Fruit fly (Drosophila melanogaster) whole organism, embryonic: ENCODE results near the gene eIF2Bepsilon.
A peak's percentile ranks its signal among the peaks of the same experiment; 100 is the strongest.

Experiments used
- CG12236 ChIP-seq: fragments of 200-800 bp; sonication (Bioruptor generic); optimal IDR thresholded peaks from 2 replicates; lab custom pipeline; 2016; ENCODE audit warnings: missing biosample characterization, missing genetic modification characterization
- CG1603 ChIP-seq: fragments of 200-800 bp; sonication (Bioruptor generic); optimal IDR thresholded peaks from 2 replicates; lab custom pipeline; 2019; ENCODE audit warnings: missing biosample characterization, mild to moderate bottlenecking, missing genetic modification characterization, moderate library complexity
- CG1647 ChIP-seq: fragments of 200-800 bp; sonication (Bioruptor generic); optimal IDR thresholded peaks from 3 replicates; lab custom pipeline; 2016; ENCODE audit warnings: missing biosample characterization, missing genetic modification characterization
- CG16863 ChIP-seq: fragments of 200-800 bp; sonication (Bioruptor generic); optimal IDR thresholded peaks from 3 replicates; lab custom pipeline; 2016; ENCODE audit warnings: missing biosample characterization, missing genetic modification characterization
- CG17186 ChIP-seq: fragments of 200-800 bp; sonication (Bioruptor generic); optimal IDR thresholded peaks from 3 replicates; lab custom pipeline; 2017; ENCODE audit warnings: missing biosample characterization, missing genetic modification reagents, missing genetic modification characterization
- CG17829 ChIP-seq: fragments of 200-800 bp; optimal IDR thresholded peaks from 2 replicates; lab custom pipeline; 2019; ENCODE audit warnings: missing biosample characterization, mild to moderate bottlenecking, missing genetic modification characterization, moderate library complexity
- CG31365 ChIP-seq: fragments of 200-800 bp; sonication (Bioruptor generic); optimal IDR thresholded peaks from 2 replicates; lab custom pipeline; 2018; ENCODE audit warnings: missing biosample characterization, mild to moderate bottlenecking, missing genetic modification characterization
- CG5953 ChIP-seq: fragments of 200-800 bp; sonication (Bioruptor generic); IDR thresholded peaks from 2 replicates; pipeline ENCODE4 v1.3.6; 2022; ENCODE audit warnings: missing biosample characterization, missing genetic modification characterization
- CG6654 ChIP-seq: fragments of 200-800 bp; sonication (Bioruptor generic); optimal IDR thresholded peaks from 2 replicates; lab custom pipeline; 2017; ENCODE audit warnings: missing biosample characterization, mild to moderate bottlenecking, missing genetic modification characterization
- CG7556 ChIP-seq: fragments of 200-800 bp; sonication (Bioruptor generic); optimal IDR thresholded peaks from 2 replicates; lab custom pipeline; 2017; ENCODE audit warnings: missing biosample characterization, mild to moderate bottlenecking, missing genetic modification characterization
- CG7928 ChIP-seq: fragments of 200-800 bp; sonication (Bioruptor generic); optimal IDR thresholded peaks from 2 replicates; lab custom pipeline; 2017; ENCODE audit warnings: missing biosample characterization, mild to moderate bottlenecking, missing genetic modification characterization
- CG7987 ChIP-seq: fragments of 200-800 bp; sonication (Bioruptor generic); optimal IDR thresholded peaks from 2 replicates; lab custom pipeline; 2018; ENCODE audit warnings: missing biosample characterization, mild to moderate bottlenecking, missing genetic modification characterization, moderate library complexity
- D ChIP-seq, 2 experiments: fragments of 200-800 bp in 1 of 2; fragments of >200 bp in 1 of 2; sonication (Bioruptor generic) in 1 of 2; optimal IDR thresholded peaks; 2 replicates in 1 of 2; 3 replicates in 1 of 2; lab custom pipeline; 2017; ENCODE audit warnings: mild to moderate bottlenecking in 1 of 2, missing biosample characterization in 1 of 2, missing genetic modification characterization in 1 of 2, missing genetic modification reagents in 1 of 2
- Dip2 ChIP-seq: fragments of 200-800 bp; sonication (Bioruptor generic); IDR thresholded peaks from 2 replicates; pipeline ENCODE4 v1.3.6; 2022; ENCODE audit warnings: missing biosample characterization, missing genetic modification characterization
- Doc3 ChIP-seq: fragments of 200-800 bp; sonication (Bioruptor generic); IDR thresholded peaks from 3 replicates; pipeline ENCODE4 v1.3.6; 2022; ENCODE audit warnings: missing biosample characterization, missing genetic modification characterization; ENCODE audit not compliant: partially characterized antibody
- Eip74EF ChIP-seq, 2 experiments: fragments of 200-800 bp in 1 of 2; fragments of >200 bp in 1 of 2; sonication (Bioruptor generic) in 1 of 2; optimal IDR thresholded peaks; 2 replicates each; lab custom pipeline; 2017 to 2019; ENCODE audit warnings: missing biosample characterization in 2 of 2, missing genetic modification characterization in 2 of 2, mild to moderate bottlenecking in 1 of 2, moderate library complexity in 1 of 2
- Fer1 ChIP-seq: fragments of 200-800 bp; sonication (Bioruptor generic); optimal IDR thresholded peaks from 2 replicates; lab custom pipeline; 2017; ENCODE audit warnings: missing biosample characterization, mild to moderate bottlenecking, missing genetic modification characterization
- Gsc ChIP-seq: fragments of 200-800 bp; sonication (Bioruptor generic); IDR thresholded peaks from 2 replicates; pipeline ENCODE4 v1.3.6; 2022; ENCODE audit warnings: missing biosample characterization, missing genetic modification characterization
- HLHmδ ChIP-seq: fragments of 200-800 bp; sonication (Bioruptor generic); optimal IDR thresholded peaks from 2 replicates; lab custom pipeline; 2018; ENCODE audit warnings: missing biosample characterization, mild to moderate bottlenecking, missing genetic modification characterization, moderate library complexity
- Hr39 ChIP-seq: fragments of >200 bp; optimal IDR thresholded peaks from 2 replicates; lab custom pipeline; 2017
- Mrtf ChIP-seq: fragments of 200-800 bp; sonication (Bioruptor generic); IDR thresholded peaks from 3 replicates; pipeline ENCODE4 v1.3.6; 2022; ENCODE audit warnings: missing biosample characterization, missing genetic modification characterization
- Nf-YB ChIP-seq: fragments of 200-800 bp; sonication (Bioruptor generic); optimal IDR thresholded peaks from 3 replicates; lab custom pipeline; 2019; ENCODE audit warnings: missing biosample characterization, mild to moderate bottlenecking, missing genetic modification characterization, moderate library complexity
- Rfx ChIP-seq: fragments of 200-800 bp; sonication (Bioruptor generic); IDR thresholded peaks from 2 replicates; pipeline ENCODE4 v1.3.6; 2022; ENCODE audit warnings: missing biosample characterization, missing genetic modification characterization
- Six4 ChIP-seq: fragments of 200-800 bp; sonication (Bioruptor generic); optimal IDR thresholded peaks from 2 replicates; lab custom pipeline; 2016; ENCODE audit warnings: missing biosample characterization, missing genetic modification characterization
- Ssrp ChIP-seq: fragments of 200-800 bp; sonication (Bioruptor generic); optimal IDR thresholded peaks from 2 replicates; lab custom pipeline; 2018; ENCODE audit warnings: missing biosample characterization, mild to moderate bottlenecking, missing genetic modification characterization, moderate library complexity
- Stat92E ChIP-seq, 3 experiments: fragments of >200 bp in 2 of 3; fragments of 200-800 bp in 1 of 3; sonication (Bioruptor generic) in 1 of 3; optimal IDR thresholded peaks; 2 replicates each; lab custom pipeline; 2017 to 2019; ENCODE audit warnings: missing biosample characterization in 3 of 3, missing genetic modification characterization in 3 of 3, mild to moderate bottlenecking in 1 of 3, moderate library complexity in 1 of 3
- Taf1 ChIP-seq: fragments of 200-800 bp; sonication (Bioruptor generic); IDR thresholded peaks from 2 replicates; pipeline ENCODE4 v1.3.6; 2022; ENCODE audit warnings: missing biosample characterization, missing genetic modification characterization
- Tbp ChIP-seq: fragments of >200 bp; optimal IDR thresholded peaks from 2 replicates; lab custom pipeline; 2018; ENCODE audit warnings: missing biosample characterization, missing genetic modification characterization
- Trl ChIP-seq, 3 experiments: fragments of >200 bp in 2 of 3; fragments of 200-800 bp in 1 of 3; sonication (Bioruptor generic) in 1 of 3; optimal IDR thresholded peaks; 2 replicates in 1 of 3; 3 replicates in 2 of 3; lab custom pipeline; 2016 to 2017; ENCODE audit warnings: missing biosample characterization in 1 of 3, missing genetic modification characterization in 1 of 3
- btn ChIP-seq: fragments of 200-800 bp; sonication (Bioruptor generic); optimal IDR thresholded peaks from 2 replicates; lab custom pipeline; 2016; ENCODE audit warnings: missing biosample characterization, missing genetic modification characterization
- ci ChIP-seq: fragments of 200-800 bp; sonication (Bioruptor generic); IDR thresholded peaks from 3 replicates; pipeline ENCODE4 v1.3.6; 2022; ENCODE audit warnings: missing biosample characterization, missing genetic modification characterization
- croc ChIP-seq: fragments of 200-800 bp; sonication (Bioruptor generic); conservative IDR thresholded peaks from 3 replicates; pipeline ENCODE4 v1.3.6; 2022; ENCODE audit warnings: missing biosample characterization, missing genetic modification characterization
- dati ChIP-seq: fragments of 200-800 bp; sonication (Bioruptor generic); IDR thresholded peaks from 2 replicates; pipeline ENCODE4 v1.3.6; 2022; ENCODE audit warnings: missing biosample characterization, missing genetic modification characterization
- dysf ChIP-seq: fragments of 200-800 bp; sonication (Bioruptor generic); IDR thresholded peaks from 3 replicates; pipeline ENCODE4 v1.3.6; 2022; ENCODE audit warnings: missing biosample characterization, missing genetic modification characterization
- fru ChIP-seq: fragments of >200 bp; optimal IDR thresholded peaks from 2 replicates; lab custom pipeline; 2017
- gem ChIP-seq: fragments of 200-800 bp; sonication (Bioruptor generic); optimal IDR thresholded peaks from 2 replicates; lab custom pipeline; 2019; ENCODE audit warnings: missing biosample characterization, mild to moderate bottlenecking, missing genetic modification characterization, moderate library complexity
- grau ChIP-seq: fragments of 200-800 bp; optimal IDR thresholded peaks from 3 replicates; lab custom pipeline; 2019; ENCODE audit warnings: missing biosample characterization, mild to moderate bottlenecking, missing genetic modification characterization, moderate library complexity
- ken ChIP-seq: fragments of 200-800 bp; sonication (Bioruptor generic); IDR thresholded peaks from 3 replicates; pipeline ENCODE4 v1.3.6; 2022; ENCODE audit warnings: missing biosample characterization, missing genetic modification characterization
- kni ChIP-seq: fragments of 200-800 bp; sonication (Bioruptor generic); optimal IDR thresholded peaks from 3 replicates; lab custom pipeline; 2017; ENCODE audit warnings: mild to moderate bottlenecking, missing biosample characterization, missing genetic modification reagents, missing genetic modification characterization
- lola ChIP-seq, 3 experiments: fragments of >200 bp in 2 of 3; fragments of 200-800 bp in 1 of 3; sonication (Bioruptor generic) in 1 of 3; optimal IDR thresholded peaks; 2 replicates each; lab custom pipeline; 2017 to 2019; ENCODE audit warnings: missing biosample characterization in 3 of 3, missing genetic modification characterization in 3 of 3, mild to moderate bottlenecking in 1 of 3, moderate library complexity in 1 of 3
- lov ChIP-seq, 2 experiments: fragments of 200-800 bp in 1 of 2; fragments of >200 bp in 1 of 2; sonication (Bioruptor generic) in 1 of 2; IDR thresholded peaks in 1 of 2; optimal IDR thresholded peaks in 1 of 2; 2 replicates in 1 of 2; 3 replicates in 1 of 2; pipeline versions ENCODE4 v1.3.6 to Lab custom; 2017 to 2022; ENCODE audit warnings: missing biosample characterization in 1 of 2, missing genetic modification characterization in 1 of 2
- pnt ChIP-seq: fragments of 200-800 bp; sonication (Bioruptor generic); optimal IDR thresholded peaks from 3 replicates; lab custom pipeline; 2016; ENCODE audit warnings: missing biosample characterization, missing genetic modification characterization
- pros ChIP-seq: fragments of 200-800 bp; sonication (Bioruptor generic); optimal IDR thresholded peaks from 3 replicates; lab custom pipeline; 2019; ENCODE audit warnings: missing biosample characterization, mild to moderate bottlenecking, missing genetic modification characterization, moderate library complexity
- sima ChIP-seq: fragments of 200-800 bp; sonication (Bioruptor generic); optimal IDR thresholded peaks from 2 replicates; lab custom pipeline; 2016; ENCODE audit warnings: missing biosample characterization, missing genetic modification characterization
- sqz ChIP-seq: fragments of 200-800 bp; sonication (Bioruptor generic); optimal IDR thresholded peaks from 3 replicates; lab custom pipeline; 2018; ENCODE audit warnings: missing biosample characterization, mild to moderate bottlenecking, missing genetic modification characterization
- sr ChIP-seq: fragments of 200-800 bp; sonication (Bioruptor generic); IDR thresholded peaks from 3 replicates; pipeline ENCODE4 v1.3.6; 2022; ENCODE audit warnings: missing biosample characterization, missing genetic modification characterization
- tap ChIP-seq: fragments of 200-800 bp; optimal IDR thresholded peaks from 3 replicates; lab custom pipeline; 2019; ENCODE audit warnings: missing biosample characterization, mild to moderate bottlenecking, missing genetic modification characterization, moderate library complexity
- wor ChIP-seq: fragments of 200-800 bp; sonication (Bioruptor generic); IDR thresholded peaks from 2 replicates; pipeline ENCODE4 v1.3.6; 2022; ENCODE audit warnings: missing biosample characterization, missing genetic modification characterization

Gene eIF2Bepsilon

dm6 chrX:1963591-1964216 lies 41.0 kb upstream of the eIF2Bepsilon start (continued):
- TF ChIP-seq HLHmδ (GFP tag; lab: Kevin White, UChicago) (no peak), Eip74EF (GFP tag; optimal IDR thresholded peaks at IDR 0.05; lab: Kevin White, UChicago) (peak in 1 of 2 experiments; percentile 87), sr (GFP tag; lab: Robert Waterston, UW) (peak; percentile 90), CG7556 (peak; percentile 92), CG1647 (GFP tag; lab: Kevin White, UChicago) (peak; percentile 92), Mrtf (peak; percentile 97), sqz (GFP tag; lab: Kevin White, UChicago) (peak; percentile 97), CG16863 (GFP tag; lab: Kevin White, UChicago) (peak; percentile 93), Six4 (GFP tag; lab: Kevin White, UChicago) (peak; percentile 92), Hr39 (lab: Kevin White, UChicago) (no peak), pros (GFP tag; lab: Kevin White, UChicago) (peak; percentile 25), lov (optimal IDR thresholded peaks at IDR 0.05; lab: Kevin White, UChicago) (no peak), lov (GFP tag; IDR thresholded peaks at IDR 0.05; lab: Robert Waterston, UW) (peak; percentile 93), ci (GFP tag; lab: Robert Waterston, UW) (peak; percentile 99), sima (GFP tag; lab: Kevin White, UChicago) (peak; percentile 59), CG31365 (tag; lab: Kevin White, UChicago) (peak; percentile 84), kni (GFP tag; lab: Kevin White, UChicago) (peak; percentile 79), CG7987 (GFP tag; lab: Kevin White, UChicago) (peak; percentile 85), Fer1 (peak; percentile 93), CG5953 (GFP tag; lab: Robert Waterston, UW) (peak; percentile 97), croc (GFP tag; lab: Robert Waterston, UW) (peak; percentile 91), tap (tag; lab: Kevin White, UChicago) (peak; percentile 91), CG7928 (GFP tag; lab: Kevin White, UChicago) (peak; percentile 71), dysf (GFP tag; lab: Robert Waterston, UW) (peak; percentile 97), Rfx (GFP tag; lab: Robert Waterston, UW) (peak; percentile 96), Nf-YB (GFP tag; lab: Kevin White, UChicago) (peak; percentile 74), Doc3 (no peak), D (optimal IDR thresholded peaks at IDR 0.05; lab: Kevin White, UChicago) (no peak), D (GFP tag; optimal IDR thresholded peaks at IDR 0.05; lab: Kevin White, UChicago) (peak; percentile 93), Taf1 (GFP tag; lab: Robert Waterston, UW) (peak; percentile 79), wor (GFP tag; lab: Robert Waterston, UW) (peak; percentile 95), grau (tag; lab: Kevin White, UChicago) (peak; percentile 99), Ssrp (peak; percentile 93), btn (GFP tag; lab: Kevin White, UChicago) (peak; percentile 90), Stat92E (GFP tag; optimal IDR thresholded peaks at IDR 0.05; lab: Kevin White, UChicago) (no peak), CG6654 (peak; percentile 84), dati (GFP tag; lab: Robert Waterston, UW) (peak; percentile 90), CG17186 (GFP tag; lab: Kevin White, UChicago) (peak; percentile 60), fru (lab: Kevin White, UChicago) (no peak), Gsc (peak; percentile 90), Trl (optimal IDR thresholded peaks at IDR 0.05; lab: Kevin White, UChicago) (peak in 1 of 2 experiments; percentile 60), Trl (GFP tag; optimal IDR thresholded peaks at IDR 0.05; lab: Kevin White, UChicago) (peak; percentile 84), gem (tag; lab: Kevin White, UChicago) (peak; percentile 95), pnt (peak; percentile 93), ken (GFP tag; lab: Robert Waterston, UW) (peak; percentile 98), lola (GFP tag; optimal IDR thresholded peaks at IDR 0.05; lab: Kevin White, UChicago) (peak in 1 of 3 experiments; percentile 66), CG17829 (tag; lab: Kevin White, UChicago) (peak; percentile 88), Dip2 (GFP tag; lab: Robert Waterston, UW) (peak; percentile 61; the same call in 1 of the 2 replicates), CG12236 (GFP tag; lab: Kevin White, UChicago) (peak; percentile 85), Tbp (GFP tag; lab: Kevin White, UChicago) (no peak), CG1603 (tag; lab: Kevin White, UChicago) (peak; percentile 97)
